Worm (Caenorhabditis elegans): Measurements from ENCODE around the gene F09F7.6.

Gene F09F7.6

DNA sequence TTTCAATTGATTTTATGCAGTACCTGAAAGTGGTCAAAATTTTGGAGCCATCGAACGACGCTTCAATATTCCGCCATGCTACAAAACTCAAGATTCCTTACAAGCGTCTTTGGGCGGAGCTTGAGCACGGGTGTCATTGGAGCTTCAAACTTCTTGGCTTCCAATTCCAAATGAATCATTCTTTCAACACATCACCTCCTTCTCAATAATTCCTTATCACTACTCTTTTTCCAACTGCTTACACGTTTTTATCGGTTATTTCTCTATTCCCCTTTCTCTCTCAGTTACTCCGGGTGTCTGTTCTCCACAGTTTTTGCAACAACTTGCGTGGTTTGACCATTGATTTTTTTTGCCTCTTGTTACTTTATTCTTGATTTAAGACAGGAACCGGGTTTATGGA is 5.2 kb downstream of the F09F7.6 start, which contains the start of gene F09F7.5:
Gene F09F7.5, plus strand, starts transcription at position 258 of the 400 bp plus-strand sequence.
- no peak for TF ChIP-seq ahr-1 (tag; optimal IDR thresholded peaks at IDR 0.05)
- peak; percentile 26 for TF ChIP-seq elt-2 (tag; optimal IDR thresholded peaks at IDR 0.05)
- no peak for TF ChIP-seq ceh-34 (tag; optimal IDR thresholded peaks at IDR 0.05)

DNA sequence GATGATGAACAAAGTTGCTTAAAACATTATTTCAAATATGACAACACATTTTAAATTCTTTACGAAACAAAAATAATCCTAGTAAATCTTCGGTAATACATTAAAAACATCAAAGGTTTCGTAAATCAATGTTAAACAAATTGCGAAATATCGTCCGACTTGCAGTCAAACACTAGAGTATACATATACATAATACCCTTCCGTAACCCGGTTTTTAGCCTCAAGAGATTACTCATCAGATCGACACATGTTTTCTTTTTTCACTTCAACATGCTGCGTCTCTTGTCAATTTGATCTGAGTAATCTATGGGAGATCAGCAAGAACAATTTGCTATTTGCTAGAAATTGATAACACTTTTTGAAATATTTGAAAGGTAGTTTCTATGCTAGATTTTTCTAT is 5.6 kb downstream of the F09F7.6 start:
- TF ChIP-seq ceh-9 (tag; optimal IDR thresholded peaks at IDR 0.05), result no peak
- no peak for TF ChIP-seq nhr-232 (tag; optimal IDR thresholded peaks at IDR 0.05)

DNA sequence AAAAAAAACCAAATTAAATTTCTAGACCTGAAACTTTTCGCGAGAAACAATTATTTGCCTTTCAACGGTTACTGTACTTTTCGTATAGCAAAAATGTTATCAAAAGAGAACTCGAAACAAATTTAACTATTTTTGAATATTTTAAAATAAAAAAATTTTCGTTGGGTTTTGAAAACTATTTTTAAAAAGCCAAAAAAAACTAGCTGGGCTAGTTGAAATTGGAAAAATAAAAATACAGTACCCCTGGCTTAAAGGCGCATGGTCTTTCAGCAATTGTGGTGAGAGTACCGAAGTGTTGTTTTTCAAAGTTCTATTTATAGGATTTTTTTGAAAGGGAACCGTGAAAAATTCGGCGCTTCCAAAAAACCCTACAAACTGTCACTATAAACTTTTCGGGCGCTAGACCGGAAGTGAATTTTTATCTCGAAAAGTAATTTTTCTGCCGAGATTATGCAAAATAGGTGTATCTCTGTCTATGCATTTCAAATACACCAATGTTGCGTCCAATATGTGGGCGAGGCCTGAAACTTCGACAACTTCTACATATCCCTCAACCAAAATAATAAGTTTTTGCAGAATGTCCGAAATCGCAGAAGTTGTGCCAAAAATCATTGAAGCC is 8.1 kb downstream of the F09F7.6 start, which contains the start of gene D1044.1:
Gene D1044.1, plus strand, starts transcription at position 569 of the 619 bp plus-strand sequence.
- TF ChIP-seq ama-1 (optimal IDR thresholded peaks at IDR 0.05) (no peak), ceh-30 (tag; optimal IDR thresholded peaks at IDR 0.05) (no peak), pros-1 (tag; optimal IDR thresholded peaks at IDR 0.05) (no peak), lim-6 (tag; optimal IDR thresholded peaks at IDR 0.05) (no peak), elt-2 (tag; optimal IDR thresholded peaks at IDR 0.05) (no peak), pax-1 (tag; optimal IDR thresholded peaks at IDR 0.05) (no peak), odd-2 (tag; optimal IDR thresholded peaks at IDR 0.05) (no peak), eyg-1 (tag; optimal IDR thresholded peaks at IDR 0.05) (no peak), lin-11 (tag; optimal IDR thresholded peaks at IDR 0.05) (no peak), ets-4 (tag; optimal IDR thresholded peaks at IDR 0.05) (no peak)

DNA sequence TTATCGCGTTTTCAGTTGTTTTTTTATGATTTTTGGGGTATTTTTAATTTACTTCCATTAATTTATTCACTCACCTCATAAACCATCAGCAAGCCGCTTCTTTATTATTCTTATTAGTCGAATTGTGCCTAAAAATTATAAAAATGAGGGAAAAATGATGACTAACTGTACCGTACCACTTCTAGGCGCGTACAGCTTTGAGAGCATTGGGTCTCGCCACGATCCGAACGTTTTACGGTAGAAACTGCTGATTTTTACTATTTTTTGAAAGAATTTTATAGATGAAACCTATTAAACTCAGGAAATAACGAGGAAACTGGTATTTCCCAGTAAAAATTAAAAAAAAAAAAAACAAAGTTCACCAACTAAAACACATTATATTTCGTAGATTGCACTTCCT is 8.9 kb downstream of the F09F7.6 start, which contains the start of gene D1044.6:
Gene D1044.6, minus strand, starts transcription at position 128 of the 400 bp plus-strand sequence.
- TF ChIP-seq ttx-3 (tag; optimal IDR thresholded peaks at IDR 0.05) (no peak), K09A11.1 (tag; optimal IDR thresholded peaks at IDR 0.05; ENCODE audit: insufficient read depth) (no peak), unc-42 (tag; optimal IDR thresholded peaks at IDR 0.05) (no peak), sox-2 (GFP tag; IDR thresholded peaks at IDR 0.05) (no peak), eyg-1 (tag; optimal IDR thresholded peaks at IDR 0.05) (no peak), nhr-232 (tag; optimal IDR thresholded peaks at IDR 0.05) (no peak), ceh-45 (GFP tag; IDR thresholded peaks at IDR 0.05) (no peak), hlh-30 (tag; optimal IDR thresholded peaks at IDR 0.05; ENCODE audit: insufficient read depth) (no peak), mec-3 (tag; optimal IDR thresholded peaks at IDR 0.05; ENCODE audit: borderline replicate concordance) (no peak), ztf-16 (tag; optimal IDR thresholded peaks at IDR 0.05) (no peak), ceh-19 (GFP tag; optimal IDR thresholded peaks at IDR 0.05) (no peak), ceh-30 (tag; optimal IDR thresholded peaks at IDR 0.05) (no peak), pax-1 (tag; optimal IDR thresholded peaks at IDR 0.05) (no peak), unc-86 (tag; optimal IDR thresholded peaks at IDR 0.05) (no peak), gmeb-2 (tag; optimal IDR thresholded peaks at IDR 0.05) (no peak)

DNA sequence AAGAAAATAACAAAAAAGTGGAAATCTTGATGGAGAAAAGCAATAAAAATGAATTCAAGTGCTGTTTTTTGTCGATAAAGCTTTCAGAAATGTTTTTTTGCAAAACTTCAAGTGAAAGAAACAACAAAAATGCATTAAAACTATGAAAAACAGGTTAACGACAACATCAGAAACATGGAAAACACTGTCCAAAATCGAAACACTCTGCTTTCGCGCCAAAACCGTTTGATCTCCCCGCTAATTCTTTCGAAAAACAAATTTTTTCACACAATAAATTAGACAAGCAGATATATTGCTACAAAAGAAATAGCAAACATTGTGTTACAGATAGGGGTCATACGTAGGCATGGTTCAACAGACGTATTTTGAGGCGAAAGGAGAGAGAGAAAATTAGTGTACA is 10.2 kb downstream of the F09F7.6 start:
- no peak for TF ChIP-seq tbx-7 (tag; optimal IDR thresholded peaks at IDR 0.05)
- TF ChIP-seq elt-2 (tag; optimal IDR thresholded peaks at IDR 0.05), result no peak

DNA sequence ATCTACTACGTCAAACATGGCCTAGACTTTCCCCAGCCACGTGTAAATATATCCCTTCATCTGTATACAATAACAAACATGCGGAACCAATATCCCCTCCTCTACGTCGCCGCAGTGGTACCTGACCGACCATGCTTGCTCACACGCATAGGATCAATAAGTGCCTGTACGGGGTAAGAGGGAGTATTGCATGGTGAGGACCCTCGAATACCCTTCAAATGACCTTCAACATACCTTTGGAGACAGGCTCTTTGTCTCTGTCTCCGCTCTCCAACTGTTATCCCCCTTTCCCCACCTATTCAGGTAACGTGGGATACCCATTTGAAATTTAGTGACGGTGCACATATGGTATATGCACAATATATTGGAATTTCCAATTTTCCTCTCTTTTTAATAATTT is 26.0 kb downstream of the F09F7.6 start, which contains the start of gene dex-1:
Gene dex-1, plus strand, starts transcription at position 132 of the 400 bp plus-strand sequence.
- TF ChIP-seq elt-4 (tag; optimal IDR thresholded peaks at IDR 0.05) (no peak), hlh-30 (tag; optimal IDR thresholded peaks at IDR 0.05; ENCODE audit: insufficient read depth) (no peak), nhr-11 (tag; optimal IDR thresholded peaks at IDR 0.05) (no peak), mec-3 (tag; optimal IDR thresholded peaks at IDR 0.05; ENCODE audit: borderline replicate concordance) (no peak), unc-42 (tag; optimal IDR thresholded peaks at IDR 0.05) (no peak), dve-1 (tag; optimal IDR thresholded peaks at IDR 0.05) (no peak), ceh-31 (tag; optimal IDR thresholded peaks at IDR 0.05) (no peak), madf-2 (tag; optimal IDR thresholded peaks at IDR 0.05) (no peak), tbx-7 (tag; optimal IDR thresholded peaks at IDR 0.05) (no peak)
